Worm (Caenorhabditis elegans) whole organism, early embryonic: Measurements from ENCODE around the gene M57.2.

Source experiments
- B0310.2 ChIP-seq: sonication (generic microtip); optimal IDR thresholded peaks from 2 replicates; lab custom pipeline; 2016; ENCODE audit warnings: mild to moderate bottlenecking, missing genetic modification characterization, missing compliant biosample characterization
- F13C5.2 ChIP-seq: sonication (generic microtip); optimal IDR thresholded peaks from 2 replicates; lab custom pipeline; 2017; ENCODE audit warnings: mild to moderate bottlenecking, missing genetic modification characterization, inconsistent platforms, missing compliant biosample characterization
- aly-1 ChIP-seq: sonication (generic microtip); optimal IDR thresholded peaks from 2 replicates; lab custom pipeline; 2016; ENCODE audit warnings: missing genetic modification characterization, missing compliant biosample characterization
- ama-1 ChIP-seq: fragments of 150-350 bp; optimal IDR thresholded peaks from 2 replicates; lab custom pipeline; 2014
- ceh-13 ChIP-seq: fragments of 200-800 bp; sonication (Bioruptor generic); optimal IDR thresholded peaks from 2 replicates; lab custom pipeline; 2018; ENCODE audit warnings: mild to moderate bottlenecking, missing genetic modification characterization, missing compliant biosample characterization
- ceh-36 ChIP-seq: sonication (generic microtip); optimal IDR thresholded peaks from 2 replicates; lab custom pipeline; 2016; ENCODE audit warnings: missing genetic modification characterization, inconsistent platforms, missing compliant biosample characterization
- ets-7 ChIP-seq: sonication (generic microtip); optimal IDR thresholded peaks from 2 replicates; lab custom pipeline; 2016; ENCODE audit warnings: missing genotype, missing genetic modification characterization, missing compliant biosample characterization
- flt-1 ChIP-seq: fragments of 200-800 bp; sonication (Bioruptor generic); IDR thresholded peaks from 2 replicates; pipeline ENCODE4 v1.3.6; 2022; ENCODE audit warnings: missing genetic modification characterization, missing compliant biosample characterization
- hmbx-1 ChIP-seq: sonication (generic microtip); optimal IDR thresholded peaks from 2 replicates; lab custom pipeline; 2016; ENCODE audit warnings: mild to moderate bottlenecking, missing genetic modification characterization, missing compliant biosample characterization
- hmg-4 ChIP-seq: fragments of 200-800 bp; sonication (Bioruptor generic); optimal IDR thresholded peaks from 2 replicates; lab custom pipeline; 2018; ENCODE audit warnings: mild to moderate bottlenecking, missing genetic modification characterization, missing compliant biosample characterization
- hnd-1 ChIP-seq: sonication (generic microtip); optimal IDR thresholded peaks from 2 replicates; lab custom pipeline; 2016; ENCODE audit warnings: missing genetic modification characterization, missing compliant biosample characterization
- pes-1 ChIP-seq: fragments of 200-800 bp; sonication (Bioruptor generic); IDR thresholded peaks from 2 replicates; pipeline ENCODE4 v1.3.6; 2022; ENCODE audit warnings: missing genetic modification reagents, missing genetic modification characterization, missing compliant biosample characterization
- scrt-1 ChIP-seq: fragments of 200-800 bp; sonication (Bioruptor generic); IDR thresholded peaks from 2 replicates; pipeline ENCODE4 v1.3.6; 2022; ENCODE audit warnings: missing genetic modification characterization, missing compliant biosample characterization
- sea-1 ChIP-seq: fragments of 200-800 bp; sonication (Bioruptor generic); conservative IDR thresholded peaks from 2 replicates; pipeline ENCODE4 v1.3.6; 2022; ENCODE audit warnings: missing genetic modification characterization, missing compliant biosample characterization
- tbx-11 ChIP-seq: fragments of 200-800 bp; sonication (Bioruptor generic); IDR thresholded peaks from 2 replicates; pipeline ENCODE4 v1.3.6; 2022; ENCODE audit warnings: missing genetic modification characterization, missing compliant biosample characterization
- tbx-37 ChIP-seq: fragments of 200-800 bp; sonication (Bioruptor generic); conservative IDR thresholded peaks from 2 replicates; pipeline ENCODE4 v1.3.6; 2022; ENCODE audit warnings: missing genetic modification reagents, missing genetic modification characterization, missing compliant biosample characterization
- tra-4 ChIP-seq: sonication (generic microtip); optimal IDR thresholded peaks from 2 replicates; lab custom pipeline; 2017; ENCODE audit warnings: missing genetic modification characterization, missing compliant biosample characterization

The M57.2 gene

ce11 chrIV:3531535-3531934, 4.4 kb downstream of the M57.2 start:
- TF ChIP-seq F13C5.2 (no peak), tra-4 (tag; lab: Kevin White, UChicago) (no peak)

ce11 chrIV:3532167-3532566, 5.0 kb downstream of the M57.2 start, which contains the start of gene M57.1:
Gene M57.1, plus strand, starts transcription at chrIV:3532467.
- TF ChIP-seq aly-1 (tag; lab: Kevin White, UChicago) (no peak), ceh-36 (tag; lab: Kevin White, UChicago) (no peak), scrt-1 (no peak), hmbx-1 (tag; lab: Kevin White, UChicago) (no peak), hmg-4 (no peak), ceh-13 (GFP tag; lab: Kevin White, UChicago) (no peak), tbx-37 (GFP tag; lab: Robert Waterston, UW) (no peak), hnd-1 (no peak), B0310.2 (tag; lab: Kevin White, UChicago) (no peak), tbx-11 (GFP tag; lab: Robert Waterston, UW) (no peak), tra-4 (tag; lab: Kevin White, UChicago) (no peak), ets-7 (tag; lab: Kevin White, UChicago) (no peak), F13C5.2 (no peak), sea-1 (GFP tag; lab: Robert Waterston, UW) (no peak)

- TF ChIP-seq B0310.2 (tag; lab: Kevin White, UChicago) (no peak), F13C5.2 (no peak), flt-1 (GFP tag; lab: Robert Waterston, UW) (no peak), hnd-1 (no peak), pes-1 (GFP tag; lab: Robert Waterston, UW) (no peak), ama-1 (lab: Kevin White, UChicago) (no peak), ceh-36 (tag; lab: Kevin White, UChicago) (no peak), tra-4 (tag; lab: Kevin White, UChicago) (no peak), scrt-1 (no peak), tbx-11 (GFP tag; lab: Robert Waterston, UW) (no peak), tbx-37 (GFP tag; lab: Robert Waterston, UW) (no peak), hmg-4 (no peak), hmbx-1 (tag; lab: Kevin White, UChicago) (no peak), sea-1 (GFP tag; lab: Robert Waterston, UW) (no peak), aly-1 (tag; lab: Kevin White, UChicago) (no peak), ceh-13 (GFP tag; lab: Kevin White, UChicago) (no peak), ets-7 (tag; lab: Kevin White, UChicago) (no peak)
Measured at ce11 chrIV:3532989-3533388, 5.8 kb downstream of the M57.2 start.

- TF ChIP-seq aly-1 (tag; lab: Kevin White, UChicago) (no peak), ama-1 (lab: Kevin White, UChicago) (no peak), tbx-11 (GFP tag; lab: Robert Waterston, UW) (no peak), ceh-13 (GFP tag; lab: Kevin White, UChicago) (no peak)
Measured at ce11 chrIV:3539253-3539652, 12.1 kb downstream of the M57.2 start.

ce11 chrIV:3539872-3540271, 12.7 kb downstream of the M57.2 start, which contains the start of gene B0212.3:
Gene B0212.3, plus strand, starts transcription at chrIV:3540172.
- TF ChIP-seq hmbx-1 (tag; lab: Kevin White, UChicago) (no peak), ets-7 (tag; lab: Kevin White, UChicago) (no peak), tra-4 (tag; lab: Kevin White, UChicago) (no peak)

ce11 chrIV:3545060-3545459, 17.9 kb downstream of the M57.2 start:
- TF ChIP-seq tbx-11 (GFP tag; lab: Robert Waterston, UW): no peak
- no peak for TF ChIP-seq hmg-4
- no peak for TF ChIP-seq tbx-37 (GFP tag; lab: Robert Waterston, UW)
- TF ChIP-seq hnd-1: no peak
- no peak for TF ChIP-seq tra-4 (tag; lab: Kevin White, UChicago)
- no peak for TF ChIP-seq ets-7 (tag; lab: Kevin White, UChicago)
- no peak for TF ChIP-seq ama-1 (lab: Kevin White, UChicago)
- TF ChIP-seq pes-1 (GFP tag; lab: Robert Waterston, UW): no peak
- no peak for TF ChIP-seq hmbx-1 (tag; lab: Kevin White, UChicago)
- TF ChIP-seq aly-1 (tag; lab: Kevin White, UChicago): no peak
- TF ChIP-seq ceh-13 (GFP tag; lab: Kevin White, UChicago): no peak
- no peak for TF ChIP-seq flt-1 (GFP tag; lab: Robert Waterston, UW)
- no peak for TF ChIP-seq sea-1 (GFP tag; lab: Robert Waterston, UW)

ce11 chrIV:3547500-3547899, 20.3 kb downstream of the M57.2 start, which contains the start of gene nstp-6:
Gene nstp-6, minus strand, starts transcription at chrIV:3547600.
- TF ChIP-seq hmbx-1 (tag; lab: Kevin White, UChicago) (no peak), ceh-36 (tag; lab: Kevin White, UChicago) (no peak)

- TF ChIP-seq aly-1 (tag; lab: Kevin White, UChicago): no peak
- no peak for TF ChIP-seq hmg-4
- TF ChIP-seq ets-7 (tag; lab: Kevin White, UChicago): no peak
- TF ChIP-seq ceh-36 (tag; lab: Kevin White, UChicago): no peak
- no peak for TF ChIP-seq B0310.2 (tag; lab: Kevin White, UChicago)
- TF ChIP-seq ceh-13 (GFP tag; lab: Kevin White, UChicago): no peak
- no peak for TF ChIP-seq F13C5.2
- no peak for TF ChIP-seq ama-1 (lab: Kevin White, UChicago)
- no peak for TF ChIP-seq sea-1 (GFP tag; lab: Robert Waterston, UW)
- no peak for TF ChIP-seq tbx-37 (GFP tag; lab: Robert Waterston, UW)
- no peak for TF ChIP-seq flt-1 (GFP tag; lab: Robert Waterston, UW)
- no peak for TF ChIP-seq tra-4 (tag; lab: Kevin White, UChicago)
- TF ChIP-seq pes-1 (GFP tag; lab: Robert Waterston, UW): no peak
- TF ChIP-seq scrt-1: no peak
- TF ChIP-seq hmbx-1 (tag; lab: Kevin White, UChicago): no peak
Measured at ce11 chrIV:3548315-3548714, 21.2 kb downstream of the M57.2 start.
